Fruit fly (Drosophila melanogaster): ENCODE measurements around the gene CG32280.

DNA sequence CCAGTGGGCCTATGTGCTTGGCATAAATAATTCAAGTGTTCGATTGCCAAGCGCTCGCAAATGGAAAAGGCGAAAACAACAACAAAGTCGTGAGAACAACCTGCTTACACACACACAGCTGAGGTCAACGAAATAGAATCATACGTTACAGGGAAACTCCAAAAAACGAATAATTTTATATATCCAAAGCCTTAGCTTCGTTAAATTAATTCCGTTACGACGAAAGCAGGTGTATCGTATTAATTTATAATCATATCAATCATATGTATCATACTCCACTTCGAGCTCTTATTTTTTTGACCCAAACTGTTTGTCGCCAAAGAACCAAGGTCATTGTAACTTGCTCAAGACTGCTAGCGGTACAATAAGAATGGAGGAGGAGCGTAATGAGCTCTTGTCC is 14.5 kb downstream of the CG32280 start:
- no peak for TF ChIP-seq Sin3A (optimal IDR thresholded peaks at IDR 0.05)
- TF ChIP-seq ttk (optimal IDR thresholded peaks at IDR 0.05): no peak
- TF ChIP-seq insv (optimal IDR thresholded peaks at IDR 0.05): no peak
- no peak for TF ChIP-seq h (optimal IDR thresholded peaks at IDR 0.05)
- no peak for TF ChIP-seq Myc (optimal IDR thresholded peaks at IDR 0.05)
- TF ChIP-seq psq (optimal IDR thresholded peaks at IDR 0.05): no peak

Data from Kc167 (cell line).